Worm (Caenorhabditis elegans): ENCODE results near the gene fbxa-210.

fbxa-210 gene

ce11 chrV:18134378-18134777, 9.2 kb downstream of the fbxa-210 start, which contains the start of gene Y37H2A.7:
TSS of gene Y37H2A.7 (minus strand) at chrV:18134478.
- no peak for TF ChIP-seq unc-62 (GFP tag; optimal IDR thresholded peaks at IDR 0.05)

ce11 chrV:18137679-18138078, 12.5 kb downstream of the fbxa-210 start:
- no peak for TF ChIP-seq unc-62 (GFP tag; optimal IDR thresholded peaks at IDR 0.05)

ce11 chrV:18138695-18139094, 13.5 kb downstream of the fbxa-210 start, which contains the start of gene Y37H2A.10:
TSS of gene Y37H2A.10 (plus strand) at chrV:18138995.
- no peak for TF ChIP-seq unc-62 (GFP tag; optimal IDR thresholded peaks at IDR 0.05)

ce11 chrV:18141161-18141560, 16.0 kb downstream of the fbxa-210 start, which contains the start of gene Y37H2A.11:
TSS of gene Y37H2A.11 (plus strand) at chrV:18141461.
- no peak for TF ChIP-seq unc-62 (GFP tag; optimal IDR thresholded peaks at IDR 0.05)

- no peak for TF ChIP-seq unc-62 (GFP tag; optimal IDR thresholded peaks at IDR 0.05)
Measured at ce11 chrV:18142549-18142948, 17.4 kb downstream of the fbxa-210 start, which contains the start of gene Y37H2A.13. TSS of gene Y37H2A.13 (plus strand) at chrV:18142849.

ce11 chrV:18143445-18143844, 18.3 kb downstream of the fbxa-210 start, which contains the start of gene Y37H2A.14:
TSS of gene Y37H2A.14 (plus strand) at chrV:18143745.
- TF ChIP-seq unc-62 (GFP tag; optimal IDR thresholded peaks at IDR 0.05), result no peak

- no peak for TF ChIP-seq unc-62 (GFP tag; optimal IDR thresholded peaks at IDR 0.05)
Measured at ce11 chrV:18144442-18144841, 19.3 kb downstream of the fbxa-210 start.

ce11 chrV:18146077-18146476, 20.9 kb downstream of the fbxa-210 start, which contains the start of gene C14A6.3:
TSS of gene C14A6.3 (plus strand) at chrV:18146377.
- no peak for TF ChIP-seq unc-62 (GFP tag; optimal IDR thresholded peaks at IDR 0.05)

ce11 chrV:18157707-18158106, 32.5 kb downstream of the fbxa-210 start, which contains the start of gene clec-48:
TSS of gene clec-48 (plus strand) at chrV:18158026.
- TF ChIP-seq unc-62 (GFP tag; optimal IDR thresholded peaks at IDR 0.05), result no peak

- TF ChIP-seq unc-62 (GFP tag; optimal IDR thresholded peaks at IDR 0.05), result no peak
Measured at ce11 chrV:18158172-18158571, 33.0 kb downstream of the fbxa-210 start.

ce11 chrV:18161228-18161627, 36.1 kb downstream of the fbxa-210 start, which contains the start of gene C14A6.13:
TSS of gene C14A6.13 (minus strand) at chrV:18161328.
- no peak for TF ChIP-seq unc-62 (GFP tag; optimal IDR thresholded peaks at IDR 0.05)

- no peak for TF ChIP-seq unc-62 (GFP tag; optimal IDR thresholded peaks at IDR 0.05)
Measured at ce11 chrV:18162568-18162967, 37.4 kb downstream of the fbxa-210 start, which contains the start of gene C14A6.12. TSS of gene C14A6.12 (minus strand) at chrV:18162668.

- no peak for TF ChIP-seq unc-62 (GFP tag; optimal IDR thresholded peaks at IDR 0.05)
Measured at ce11 chrV:18163434-18163833, 38.3 kb downstream of the fbxa-210 start.

ce11 chrV:18164758-18165157, 39.6 kb downstream of the fbxa-210 start, which contains the start of gene C14A6.5:
TSS of gene C14A6.5 (minus strand) at chrV:18164858.
- no peak for TF ChIP-seq unc-62 (GFP tag; optimal IDR thresholded peaks at IDR 0.05)

- no peak for TF ChIP-seq unc-62 (GFP tag; optimal IDR thresholded peaks at IDR 0.05)
Measured at ce11 chrV:18167161-18167560, 42.0 kb downstream of the fbxa-210 start, which contains the start of gene C14A6.6. TSS of gene C14A6.6 (minus strand) at chrV:18167261.

- no peak for TF ChIP-seq unc-62 (GFP tag; optimal IDR thresholded peaks at IDR 0.05)
Measured at ce11 chrV:18168266-18168665, 43.1 kb downstream of the fbxa-210 start, which contains the start of gene C14A6.7. TSS of gene C14A6.7 (minus strand) at chrV:18168366.

ce11 chrV:18171568-18171967, 46.4 kb downstream of the fbxa-210 start, which contains the start of gene C14A6.8:
TSS of gene C14A6.8 (minus strand) at chrV:18171668.
- TF ChIP-seq unc-62 (GFP tag; optimal IDR thresholded peaks at IDR 0.05), result no peak

Data from whole organism, dauer.